Worm (Caenorhabditis elegans) whole organism, midembryonic: Measurements from ENCODE around the gene nhr-235.
A peak's percentile ranks its signal among the peaks of the same experiment; 100 is the strongest.

Experiments used
- T22C8.4 ChIP-seq: fragments of 200-800 bp; sonication (Bioruptor generic); IDR thresholded peaks from 2 replicates; pipeline ENCODE4 v1.3.6; 2022; ENCODE audit warnings: missing genetic modification characterization, missing compliant biosample characterization
- cog-1 ChIP-seq: sonication (generic microtip); optimal IDR thresholded peaks from 2 replicates; lab custom pipeline; 2016; ENCODE audit warnings: missing genetic modification characterization, missing compliant biosample characterization
- flt-1 ChIP-seq: fragments of 200-800 bp; sonication (Bioruptor generic); IDR thresholded peaks from 2 replicates; pipeline ENCODE4 v1.3.6; 2022; ENCODE audit warnings: missing genetic modification characterization, missing compliant biosample characterization
- klf-2 ChIP-seq: fragments of 200-800 bp; sonication (Bioruptor generic); conservative IDR thresholded peaks from 2 replicates; pipeline ENCODE4 v1.3.6; 2022; ENCODE audit warnings: missing genetic modification reagents, missing genetic modification characterization, missing compliant biosample characterization
- med-1 ChIP-seq: sonication (generic microtip); optimal IDR thresholded peaks from 2 replicates; lab custom pipeline; 2017; ENCODE audit warnings: missing genetic modification characterization, mild to moderate bottlenecking, missing compliant biosample characterization, antibody characterized with exemption, missing genetic modification reagents; ENCODE audit not compliant: insufficient read depth
- ref-1 ChIP-seq: fragments of 200-800 bp; sonication (Bioruptor generic); conservative IDR thresholded peaks from 2 replicates; pipeline ENCODE4 v1.3.6; 2022; ENCODE audit warnings: missing genetic modification reagents, missing genetic modification characterization, missing compliant biosample characterization
- tab-1 ChIP-seq: fragments of 200-800 bp; sonication (Bioruptor generic); IDR thresholded peaks from 2 replicates; pipeline ENCODE4 v1.3.6; 2022; ENCODE audit warnings: missing genetic modification characterization, missing compliant biosample characterization
- ztf-23 ChIP-seq: fragments of 200-800 bp; sonication (Bioruptor generic); IDR thresholded peaks from 2 replicates; pipeline ENCODE4 v1.3.6; 2022; ENCODE audit warnings: missing genetic modification reagents, missing genetic modification characterization, missing compliant biosample characterization
- ztf-29 ChIP-seq: fragments of 200-800 bp; sonication (Bioruptor generic); IDR thresholded peaks from 2 replicates; pipeline ENCODE4 v1.3.6; 2022; ENCODE audit warnings: missing genetic modification reagents, missing genetic modification characterization, missing compliant biosample characterization

Gene nhr-235

DNA sequence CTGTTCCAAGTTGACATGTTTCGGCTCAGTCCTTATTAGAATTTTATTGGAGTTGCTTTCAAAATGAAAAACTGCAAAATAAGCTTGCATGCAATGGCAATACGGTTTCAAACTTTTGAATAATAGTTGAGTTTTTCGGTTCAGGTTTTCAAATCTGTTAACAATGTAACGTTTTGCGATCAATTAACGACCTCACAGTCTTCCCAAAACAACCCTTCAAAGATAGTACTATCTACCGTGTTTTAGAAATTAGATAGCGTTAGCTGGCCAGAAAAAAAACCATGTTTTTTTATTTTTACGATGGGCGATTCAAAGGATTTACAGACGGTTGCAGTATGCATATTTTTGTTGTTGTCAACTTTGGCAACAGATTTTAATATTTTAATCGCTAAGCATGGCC lies 9.6 kb upstream of the nhr-235 start, which contains the start of gene Y38E10A.34:
Gene Y38E10A.34, plus strand, starts transcription at position 301 of the 400 bp plus-strand sequence.
- TF ChIP-seq cog-1 (tag; lab: Kevin White, UChicago) (no peak), med-1 (no peak), T22C8.4 (no peak), klf-2 (no peak), flt-1 (no peak), tab-1 (GFP tag; lab: Robert Waterston, UW) (no peak), ztf-29 (GFP tag; lab: Robert Waterston, UW) (no peak), ref-1 (GFP tag; lab: Robert Waterston, UW) (no peak), ztf-23 (GFP tag; lab: Robert Waterston, UW) (no peak)

DNA sequence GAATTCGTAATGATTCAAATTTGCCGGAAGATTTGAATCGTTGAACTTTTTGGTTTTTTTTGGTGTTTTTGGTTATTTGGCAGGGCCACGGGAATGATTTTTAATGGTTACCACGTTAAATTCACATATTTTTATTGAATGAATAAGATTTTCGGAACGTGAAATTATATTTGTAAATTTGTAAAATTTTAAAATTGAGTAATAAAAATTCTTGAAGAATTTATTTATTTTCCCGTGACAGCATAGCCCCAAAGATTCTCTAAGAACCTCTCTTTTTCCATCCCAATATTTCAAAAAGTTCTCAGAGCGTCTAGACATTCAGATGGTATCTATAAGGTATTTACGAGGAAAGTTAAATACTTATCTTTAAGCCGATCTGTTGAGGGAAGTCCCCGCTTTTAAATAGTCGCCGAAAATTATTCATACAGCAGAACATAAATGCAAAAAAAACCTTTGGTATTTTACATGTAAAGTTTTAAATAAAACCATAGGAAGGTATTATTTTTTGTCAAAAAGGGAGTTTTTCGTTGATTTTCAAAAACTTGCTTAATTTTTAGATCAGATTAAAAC lies 5.6 kb upstream of the nhr-235 start, which contains the start of gene Y38E10A.17:
Gene Y38E10A.17, minus strand, starts transcription at position 51 of the 570 bp plus-strand sequence.
- no peak for TF ChIP-seq ztf-29 (GFP tag; lab: Robert Waterston, UW)
- no peak for TF ChIP-seq ref-1 (GFP tag; lab: Robert Waterston, UW)
- TF ChIP-seq klf-2 = no peak
- TF ChIP-seq cog-1 (tag; lab: Kevin White, UChicago) = no peak
- TF ChIP-seq tab-1 (GFP tag; lab: Robert Waterston, UW) = no peak
- TF ChIP-seq ztf-23 (GFP tag; lab: Robert Waterston, UW) = no peak
- TF ChIP-seq flt-1 = no peak
- no peak for TF ChIP-seq med-1
- TF ChIP-seq T22C8.4 = no peak

DNA sequence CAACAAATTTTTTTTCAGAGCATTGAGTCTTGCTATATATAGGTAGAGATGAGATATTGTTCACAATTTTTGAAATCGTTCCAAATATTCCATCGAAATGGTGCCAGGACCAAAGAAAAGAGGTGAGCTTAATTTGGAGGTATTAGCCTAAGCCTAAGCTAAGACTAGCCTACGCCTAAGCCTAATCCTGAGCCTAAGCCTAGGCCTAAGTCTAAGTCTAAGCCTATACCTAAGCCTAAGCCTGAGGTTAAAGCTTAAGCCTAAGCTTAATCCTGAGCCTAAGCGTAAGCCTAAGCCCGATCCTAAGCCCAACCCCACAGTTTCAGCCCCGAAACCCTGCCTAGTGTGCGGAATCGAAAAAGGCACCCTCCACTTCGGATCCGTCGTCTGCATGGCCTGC lies 3.9 kb upstream of the nhr-235 start, which contains the start of gene nhr-234:
Gene nhr-234, plus strand, starts transcription at position 77 of the 400 bp plus-strand sequence.
- no peak for TF ChIP-seq klf-2

DNA sequence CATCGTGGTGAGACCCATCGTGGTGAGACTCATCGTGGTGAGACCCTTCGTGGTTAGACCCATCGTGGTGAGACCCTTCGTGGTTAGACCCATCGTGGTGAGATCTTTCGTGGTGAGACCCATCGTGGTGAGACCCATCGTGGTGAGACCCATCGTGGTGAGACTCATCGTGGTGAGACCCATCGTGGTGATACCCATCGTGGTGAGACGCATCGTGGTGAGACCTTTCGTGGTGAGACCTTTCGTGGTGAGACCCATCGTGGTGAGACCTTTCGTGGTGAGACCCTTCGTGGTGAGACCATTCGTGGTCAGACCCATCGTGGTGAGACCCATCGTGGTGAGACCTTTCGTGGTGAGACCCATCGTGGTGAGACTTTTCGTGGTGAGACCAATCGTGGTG lies 10.7 kb downstream of the nhr-235 start:
- TF ChIP-seq klf-2 (0 out of 2 replicates have a peak, but pooled peaks have one; percentile 35), tab-1 (GFP tag; lab: Robert Waterston, UW) (peak; percentile 57; the same call in 1 of the 2 replicates)

DNA sequence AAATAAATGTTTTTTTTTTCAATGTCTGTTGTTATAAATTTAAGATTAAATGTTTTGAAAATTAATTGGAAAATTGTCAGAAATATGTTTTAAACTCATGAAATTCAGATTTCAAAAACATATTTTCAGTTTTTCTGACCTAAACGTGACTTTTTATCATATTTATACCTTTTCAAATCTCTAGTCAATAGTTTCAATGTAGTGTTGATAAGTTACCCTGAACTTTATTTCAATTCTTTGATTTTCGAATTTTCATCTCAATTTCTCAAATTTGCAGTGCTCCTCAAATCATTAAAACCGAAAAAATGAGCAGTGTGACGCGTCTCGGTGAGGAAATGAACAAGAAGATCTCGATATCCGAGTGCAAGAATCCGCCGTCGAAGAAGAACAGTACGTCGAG lies 14.0 kb downstream of the nhr-235 start, which contains the start of gene rgs-4:
Gene rgs-4, plus strand, starts transcription at position 301 of the 400 bp plus-strand sequence.
- TF ChIP-seq med-1 (no peak), ztf-29 (GFP tag; lab: Robert Waterston, UW) (no peak), cog-1 (tag; lab: Kevin White, UChicago) (no peak), ztf-23 (GFP tag; lab: Robert Waterston, UW) (no peak), flt-1 (no peak), ref-1 (GFP tag; lab: Robert Waterston, UW) (no peak), tab-1 (GFP tag; lab: Robert Waterston, UW) (no peak), klf-2 (no peak), T22C8.4 (no peak)

DNA sequence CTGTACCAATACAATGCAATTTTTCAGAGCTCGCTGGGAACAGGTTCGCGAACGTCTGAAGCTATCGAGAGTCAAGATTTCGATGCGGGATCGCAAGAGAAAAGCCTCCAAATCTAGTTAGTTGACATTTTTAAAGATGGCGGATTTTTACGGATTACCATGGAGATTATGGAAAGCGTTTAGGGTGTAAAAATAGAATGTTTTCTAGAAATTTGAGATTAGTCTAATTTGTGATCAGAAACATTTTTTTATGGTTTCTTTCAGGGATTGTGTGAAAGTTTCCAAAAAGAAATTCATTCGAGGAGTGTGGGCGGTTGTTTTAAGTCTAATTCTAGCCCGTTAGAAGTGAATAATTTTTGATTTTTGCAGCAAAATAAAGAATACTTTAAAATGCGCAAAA lies 15.3 kb downstream of the nhr-235 start:
- no peak for TF ChIP-seq tab-1 (GFP tag; lab: Robert Waterston, UW)
- TF ChIP-seq T22C8.4 = no peak
- no peak for TF ChIP-seq flt-1
- TF ChIP-seq med-1 = no peak
- no peak for TF ChIP-seq ref-1 (GFP tag; lab: Robert Waterston, UW)
- no peak for TF ChIP-seq ztf-23 (GFP tag; lab: Robert Waterston, UW)
- no peak for TF ChIP-seq klf-2
- TF ChIP-seq ztf-29 (GFP tag; lab: Robert Waterston, UW) = no peak
- TF ChIP-seq cog-1 (tag; lab: Kevin White, UChicago) = no peak

DNA sequence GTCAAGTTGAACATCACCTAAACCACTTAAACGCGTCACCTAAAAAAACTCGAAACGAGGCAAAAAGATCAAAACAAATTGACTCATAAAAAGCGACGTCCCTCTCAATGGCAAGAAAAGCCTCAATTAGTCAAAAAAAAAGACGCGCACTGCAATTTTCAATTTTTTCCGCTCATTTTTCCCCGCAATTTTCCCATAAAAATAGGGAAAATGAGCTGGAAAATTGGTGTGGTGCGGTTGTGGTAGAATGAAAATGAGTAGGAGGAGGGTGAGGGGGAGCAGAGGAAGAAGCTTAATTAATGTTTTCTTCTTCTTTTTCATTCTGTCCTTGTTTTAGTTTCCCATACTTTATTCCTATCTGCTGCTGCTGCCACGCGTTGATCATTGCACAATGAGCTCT lies 17.1 kb downstream of the nhr-235 start:
- no peak for TF ChIP-seq ztf-23 (GFP tag; lab: Robert Waterston, UW)
- no peak for TF ChIP-seq med-1
- no peak for TF ChIP-seq tab-1 (GFP tag; lab: Robert Waterston, UW)
- TF ChIP-seq cog-1 (tag; lab: Kevin White, UChicago) = no peak
- TF ChIP-seq ref-1 (GFP tag; lab: Robert Waterston, UW) = no peak
- TF ChIP-seq klf-2 = no peak
- TF ChIP-seq T22C8.4 = no peak
- TF ChIP-seq ztf-29 (GFP tag; lab: Robert Waterston, UW) = no peak
- no peak for TF ChIP-seq flt-1

DNA sequence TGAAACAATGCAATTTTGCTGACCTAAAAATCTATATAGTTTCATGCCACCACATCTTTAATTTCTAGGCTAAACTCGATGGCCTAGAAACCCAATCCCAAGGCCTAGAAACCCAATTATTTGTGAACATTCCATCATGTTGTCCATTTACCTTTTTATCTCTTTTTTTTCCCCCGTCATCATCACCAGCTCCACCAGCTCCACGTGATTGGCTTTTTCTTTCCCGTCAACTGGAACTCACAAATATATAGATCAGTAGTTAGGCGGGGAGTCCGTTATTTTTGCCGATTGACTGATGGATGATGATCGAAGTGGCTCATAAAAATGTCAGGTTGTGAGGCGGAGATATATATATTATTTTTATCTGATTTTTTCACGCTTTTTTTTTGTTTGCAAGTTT lies 17.9 kb downstream of the nhr-235 start:
- TF ChIP-seq flt-1 = no peak
- no peak for TF ChIP-seq tab-1 (GFP tag; lab: Robert Waterston, UW)
- no peak for TF ChIP-seq ztf-29 (GFP tag; lab: Robert Waterston, UW)
- no peak for TF ChIP-seq med-1
- no peak for TF ChIP-seq cog-1 (tag; lab: Kevin White, UChicago)
- no peak for TF ChIP-seq T22C8.4
- TF ChIP-seq klf-2 = no peak
- TF ChIP-seq ztf-23 (GFP tag; lab: Robert Waterston, UW) = no peak
- no peak for TF ChIP-seq ref-1 (GFP tag; lab: Robert Waterston, UW)

DNA sequence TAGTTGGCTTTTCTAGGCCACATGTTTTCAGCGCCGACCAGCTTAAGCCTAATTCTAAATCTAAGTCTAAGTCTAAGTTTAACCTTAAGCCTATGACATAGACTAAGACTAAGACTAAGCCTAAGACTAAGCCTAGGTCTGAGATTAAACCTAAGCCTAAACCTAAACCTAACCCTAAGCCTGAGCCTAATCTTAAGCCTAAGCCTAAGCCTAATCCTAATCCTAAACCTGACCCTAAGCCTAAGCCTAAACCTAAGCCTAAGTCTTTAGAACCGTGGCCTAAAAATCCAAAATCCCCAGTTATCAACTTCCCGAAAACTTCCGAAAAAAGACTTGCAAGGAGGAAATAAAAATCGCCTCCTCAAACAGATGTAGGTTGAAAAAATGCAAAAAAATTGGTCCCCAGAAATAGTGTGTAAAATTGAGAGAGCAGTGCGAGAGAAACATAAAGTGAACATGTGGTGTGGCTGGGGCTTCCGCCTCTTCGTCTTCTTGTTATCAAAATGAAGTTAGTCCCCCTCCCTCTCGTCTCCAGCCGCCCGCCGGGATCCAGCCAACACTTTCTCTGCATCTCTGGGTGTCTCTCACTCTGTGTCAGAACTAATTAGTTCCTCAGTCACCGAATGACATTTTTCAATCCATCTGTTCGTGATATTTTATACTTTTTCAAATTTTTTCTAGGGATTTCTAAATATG lies 19.4 kb downstream of the nhr-235 start:
- TF ChIP-seq med-1 (no peak), tab-1 (GFP tag; lab: Robert Waterston, UW) (no peak), ref-1 (GFP tag; lab: Robert Waterston, UW) (no peak), T22C8.4 (no peak), ztf-29 (GFP tag; lab: Robert Waterston, UW) (no peak), ztf-23 (GFP tag; lab: Robert Waterston, UW) (no peak), flt-1 (no peak), cog-1 (tag; lab: Kevin White, UChicago) (no peak), klf-2 (no peak)

DNA sequence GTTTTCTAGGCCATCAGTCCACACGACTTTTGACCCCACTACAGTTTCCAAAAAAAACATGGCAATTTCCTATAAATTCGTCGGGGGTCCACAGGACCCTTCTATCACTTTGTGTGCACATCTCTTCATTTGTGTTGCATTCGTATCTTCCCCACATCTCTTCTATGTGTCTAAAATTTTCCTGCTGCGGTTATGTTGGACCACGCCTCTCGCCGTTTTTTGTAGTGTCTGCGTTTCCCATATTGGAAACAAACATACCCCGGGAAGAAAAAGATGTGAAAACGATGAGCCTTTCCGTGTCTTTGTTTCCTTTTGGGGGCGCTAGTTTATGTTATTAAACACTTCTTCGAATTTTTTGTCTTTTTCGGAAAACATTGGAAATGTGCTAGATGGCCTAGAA lies 21.5 kb downstream of the nhr-235 start:
- TF ChIP-seq med-1 = no peak
- no peak for TF ChIP-seq ztf-23 (GFP tag; lab: Robert Waterston, UW)
- TF ChIP-seq flt-1 = no peak
- no peak for TF ChIP-seq cog-1 (tag; lab: Kevin White, UChicago)
- no peak for TF ChIP-seq T22C8.4
- no peak for TF ChIP-seq klf-2
- TF ChIP-seq ref-1 (GFP tag; lab: Robert Waterston, UW) = no peak
